Fruit fly (Drosophila melanogaster) whole organism, embryonic: ENCODE data around the gene pot.
A peak's percentile ranks its signal among the peaks of the same experiment; 100 is the strongest.

ENCODE experiments used
- CG10321 ChIP-seq: fragments of 200-800 bp; sonication (Bioruptor generic); IDR thresholded peaks from 2 replicates; pipeline ENCODE4 v1.3.6; 2022; ENCODE audit warnings: missing biosample characterization, missing genetic modification characterization
- CG11247 ChIP-seq: fragments of 200-800 bp; sonication (Bioruptor generic); IDR thresholded peaks from 2 replicates; pipeline ENCODE4 v1.3.6; 2022; ENCODE audit warnings: missing biosample characterization, missing genetic modification characterization
- CG4707 ChIP-seq: fragments of 200-800 bp; sonication (Bioruptor generic); optimal IDR thresholded peaks from 2 replicates; lab custom pipeline; 2018; ENCODE audit warnings: missing biosample characterization, mild to moderate bottlenecking, missing genetic modification characterization, moderate library complexity
- gfzf ChIP-seq: fragments of 200-800 bp; sonication (Bioruptor generic); optimal IDR thresholded peaks from 2 replicates; lab custom pipeline; 2016; ENCODE audit warnings: missing biosample characterization, mild to moderate bottlenecking, missing genetic modification characterization, moderate library complexity
- h ChIP-seq: fragments of >200 bp; optimal IDR thresholded peaks from 2 replicates; lab custom pipeline; 2017
- knrl ChIP-seq: fragments of 200-800 bp; sonication (Bioruptor generic); IDR thresholded peaks from 3 replicates; pipeline ENCODE4 v1.3.6; 2022; ENCODE audit warnings: missing biosample characterization, missing genetic modification characterization; ENCODE audit not compliant: partially characterized antibody
- sens ChIP-seq: fragments of 200-800 bp; sonication (Bioruptor generic); peaks from one replicate; lab custom pipeline; 2016; ENCODE audit warnings: missing biosample characterization, missing genetic modification characterization
- sob ChIP-seq: fragments of 200-800 bp; sonication (Bioruptor generic); IDR thresholded peaks from 2 replicates; pipeline ENCODE4 v1.3.6; 2022; ENCODE audit warnings: missing biosample characterization, missing genetic modification characterization

dm6 chrX:11905144-11905543 is 11.9 kb downstream of the pot start, which contains the start of gene Upf1:
- no peak for TF ChIP-seq sens (GFP tag; lab: Kevin White, UChicago)
- no peak for TF ChIP-seq h (lab: Kevin White, UChicago)
- no peak; the same call in 1 of the 2 replicates for TF ChIP-seq sob (GFP tag; lab: Robert Waterston, UW)
- no peak for TF ChIP-seq CG11247
- TF ChIP-seq gfzf (GFP tag; lab: Kevin White, UChicago), result peak; percentile 8
- no peak for TF ChIP-seq CG4707 (GFP tag; lab: Kevin White, UChicago)
- peak; percentile 94 for TF ChIP-seq knrl (GFP tag; lab: Robert Waterston, UW)
- no peak for TF ChIP-seq CG10321 (GFP tag; lab: Robert Waterston, UW)
